Worm (Caenorhabditis elegans): Measurements from ENCODE around the gene W08A12.2.

DNA sequence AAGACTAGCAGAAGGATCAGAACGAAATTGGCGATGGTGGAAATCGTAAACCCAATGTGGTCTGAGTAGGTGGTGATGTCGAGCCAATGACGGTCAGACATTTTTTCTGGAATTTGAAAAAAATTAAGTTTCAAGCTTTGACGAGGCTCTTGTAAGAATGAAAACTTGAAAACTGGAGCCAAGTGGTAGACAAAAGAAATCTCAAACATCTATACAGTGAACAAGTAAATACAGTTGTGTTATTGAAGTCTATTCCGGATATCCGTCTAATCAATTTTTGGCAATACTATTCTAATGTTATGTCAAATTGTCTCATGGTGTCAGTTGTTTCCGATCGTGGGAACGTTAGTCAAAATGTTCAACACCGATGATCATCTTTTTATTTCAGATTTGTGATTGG, 18.8 kb downstream of the W08A12.2 start, which contains the start of gene str-113:
- TF ChIP-seq elt-3 (tag; optimal IDR thresholded peaks at IDR 0.05) (no peak), grh-1 (GFP tag; IDR thresholded peaks at IDR 0.05) (no peak), egl-27 (tag; optimal IDR thresholded peaks at IDR 0.05) (no peak), ama-1 (optimal IDR thresholded peaks at IDR 0.05) (no peak), blmp-1 (tag; optimal IDR thresholded peaks at IDR 0.05) (no peak), nhr-76 (tag; optimal IDR thresholded peaks at IDR 0.05) (no peak), ztf-11 (tag; optimal IDR thresholded peaks at IDR 0.05) (no peak)

All from whole organism, L1 larva.